Worm (Caenorhabditis elegans): ENCODE results near the gene lelo-1.

lelo-1 gene

ce11 chrII:6223755-6224154 lies 22.4 kb upstream of the lelo-1 start:
- no peak for TF ChIP-seq nhr-43 (tag; optimal IDR thresholded peaks at IDR 0.05; ENCODE audit: poor library complexity, severe bottlenecking)

ce11 chrII:6226995-6227394 lies 19.2 kb upstream of the lelo-1 start, which contains the start of gene srsy-2:
TSS of gene srsy-2 (minus strand) at chrII:6227095.
- TF ChIP-seq R02D3.7 (tag; optimal IDR thresholded peaks at IDR 0.05), result no peak
- no peak for TF ChIP-seq elt-2 (tag; optimal IDR thresholded peaks at IDR 0.05)
- TF ChIP-seq ama-1 (optimal IDR thresholded peaks at IDR 0.05), result no peak
- no peak for TF ChIP-seq nhr-67 (tag; optimal IDR thresholded peaks at IDR 0.05)
- no peak for TF ChIP-seq unc-62 (GFP tag; optimal IDR thresholded peaks at IDR 0.05)
- no peak for TF ChIP-seq fkh-10 (GFP tag; optimal IDR thresholded peaks at IDR 0.05)
- no peak for TF ChIP-seq lin-15B (tag; optimal IDR thresholded peaks at IDR 0.05)
- no peak for TF ChIP-seq nhr-23 (tag; optimal IDR thresholded peaks at IDR 0.05)
- TF ChIP-seq nhr-28 (tag; optimal IDR thresholded peaks at IDR 0.05), result no peak
- TF ChIP-seq lsy-12 (tag; optimal IDR thresholded peaks at IDR 0.05), result no peak
- no peak for TF ChIP-seq nhr-11 (tag; optimal IDR thresholded peaks at IDR 0.05)
- no peak for TF ChIP-seq skn-1 (tag; optimal IDR thresholded peaks at IDR 0.05)

- TF ChIP-seq nhr-11 (tag; optimal IDR thresholded peaks at IDR 0.05) (no peak), egl-5 (tag; optimal IDR thresholded peaks at IDR 0.05) (no peak), elt-1 (tag; optimal IDR thresholded peaks at IDR 0.05) (no peak), daf-12 (tag; optimal IDR thresholded peaks at IDR 0.05) (no peak), nhr-12 (tag; optimal IDR thresholded peaks at IDR 0.05) (no peak), ama-1 (optimal IDR thresholded peaks at IDR 0.05) (no peak), nhr-43 (tag; optimal IDR thresholded peaks at IDR 0.05; ENCODE audit: poor library complexity, severe bottlenecking) (no peak), ceh-28 (tag; optimal IDR thresholded peaks at IDR 0.05) (no peak)
These were observed 16.0 kb upstream of the lelo-1 start for ce11 chrII:6230116-6230515.

- no peak for TF ChIP-seq tbx-2 (tag; optimal IDR thresholded peaks at IDR 0.05)
- peak; percentile 68 for TF ChIP-seq pha-4 (tag; optimal IDR thresholded peaks at IDR 0.05)
- no peak for TF ChIP-seq lin-15B (tag; optimal IDR thresholded peaks at IDR 0.05)
- peak; percentile 30 for TF ChIP-seq nhr-25 (tag; optimal IDR thresholded peaks at IDR 0.05)
- TF ChIP-seq nhr-28 (tag; optimal IDR thresholded peaks at IDR 0.05), result no peak
- peak; percentile 47 for TF ChIP-seq elt-2 (tag; optimal IDR thresholded peaks at IDR 0.05)
- no peak for TF ChIP-seq nfya-1 (tag; optimal IDR thresholded peaks at IDR 0.05; ENCODE audit: insufficient read depth)
- no peak for TF ChIP-seq nhr-77 (tag; optimal IDR thresholded peaks at IDR 0.05)
- TF ChIP-seq mml-1 (tag; optimal IDR thresholded peaks at IDR 0.05), result no peak
- TF ChIP-seq ama-1 (optimal IDR thresholded peaks at IDR 0.05), result no peak
- TF ChIP-seq ZK546.5 (tag; optimal IDR thresholded peaks at IDR 0.05), result no peak
- TF ChIP-seq nhr-11 (tag; optimal IDR thresholded peaks at IDR 0.05), result no peak
These were observed 10.6 kb upstream of the lelo-1 start, which contains the start of gene T24H7.9 for ce11 chrII:6235432-6236092. TSS of gene T24H7.9 (minus strand) at chrII:6235505.

- TF ChIP-seq daf-12 (tag; optimal IDR thresholded peaks at IDR 0.05), result no peak
- TF ChIP-seq aly-2 (tag; optimal IDR thresholded peaks at IDR 0.05), result no peak
- no peak for TF ChIP-seq nhr-28 (tag; optimal IDR thresholded peaks at IDR 0.05)
- TF ChIP-seq fkh-2 (tag; optimal IDR thresholded peaks at IDR 0.05), result no peak
- TF ChIP-seq nhr-237 (tag; optimal IDR thresholded peaks at IDR 0.05), result no peak
- peak; percentile 87 for TF ChIP-seq pha-4 (tag; optimal IDR thresholded peaks at IDR 0.05)
- TF ChIP-seq elt-1 (tag; optimal IDR thresholded peaks at IDR 0.05), result peak; percentile 81
- TF ChIP-seq jun-1 (tag; optimal IDR thresholded peaks at IDR 0.05), result no peak
- TF ChIP-seq tbx-2 (tag; optimal IDR thresholded peaks at IDR 0.05), result no peak
- TF ChIP-seq ceh-9 (tag; optimal IDR thresholded peaks at IDR 0.05), result no peak
- no peak for TF ChIP-seq nhr-76 (tag; optimal IDR thresholded peaks at IDR 0.05)
These were observed 9.8 kb upstream of the lelo-1 start for ce11 chrII:6236093-6236945.

Measured in whole organism, L3 larva.